Fruit fly (Drosophila melanogaster) whole organism, adult: ENCODE measurements around the gene Pp1-87B.

ENCODE experiments used
- CG1620 ChIP-seq: fragments of 200-800 bp; sonication (Bioruptor generic); optimal IDR thresholded peaks from 2 replicates; lab custom pipeline; 2016; ENCODE audit warnings: missing biosample characterization, missing genetic modification characterization
- kay ChIP-seq: fragments of 200-800 bp; sonication (Bioruptor generic); peaks from one replicate; lab custom pipeline; 2016; ENCODE audit warnings: missing biosample characterization, missing genetic modification characterization, borderline replicate concordance
- ovo ChIP-seq: fragments of 200-800 bp; sonication (Bioruptor generic); optimal IDR thresholded peaks from 2 replicates; lab custom pipeline; 2016; ENCODE audit warnings: missing biosample characterization, missing genetic modification characterization
- tj ChIP-seq: fragments of 200-800 bp; sonication (Bioruptor generic); optimal IDR thresholded peaks from 3 replicates; lab custom pipeline; 2017; ENCODE audit warnings: missing biosample characterization, mild to moderate bottlenecking, missing genetic modification characterization, moderate library complexity

DNA sequence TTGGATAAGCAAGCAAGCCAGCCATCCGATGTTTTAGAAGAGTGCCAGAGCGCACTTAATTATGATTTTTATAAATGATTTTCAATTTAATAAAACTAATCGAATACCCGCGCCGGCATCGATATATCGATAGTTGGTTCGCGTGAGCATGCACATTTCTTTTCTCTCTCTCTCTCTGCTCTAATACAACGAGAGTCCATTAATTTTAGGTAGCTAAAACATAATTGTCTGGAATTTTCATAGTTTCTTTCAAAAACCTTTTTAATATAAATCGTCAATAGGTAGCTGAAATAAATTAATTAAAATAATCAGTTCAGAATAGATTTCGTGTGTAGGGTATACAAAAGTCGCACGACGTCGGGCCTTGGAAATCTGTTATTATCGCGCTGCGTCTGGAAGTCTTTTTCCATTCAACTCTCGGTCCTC is 23.2 kb upstream of the Pp1-87B start, which contains the start of gene CG18549:
- TF ChIP-seq ovo (GFP tag; lab: Kevin White, UChicago), result peak; percentile 58
- TF ChIP-seq kay (GFP tag; lab: Kevin White, UChicago), result peak; percentile 99
- peak; percentile 83 for TF ChIP-seq tj (GFP tag; lab: Kevin White, UChicago)
- peak; percentile 97 for TF ChIP-seq CG1620
